Fruit fly (Drosophila melanogaster): ENCODE data around the gene CG1943.

Gene CG1943

DNA sequence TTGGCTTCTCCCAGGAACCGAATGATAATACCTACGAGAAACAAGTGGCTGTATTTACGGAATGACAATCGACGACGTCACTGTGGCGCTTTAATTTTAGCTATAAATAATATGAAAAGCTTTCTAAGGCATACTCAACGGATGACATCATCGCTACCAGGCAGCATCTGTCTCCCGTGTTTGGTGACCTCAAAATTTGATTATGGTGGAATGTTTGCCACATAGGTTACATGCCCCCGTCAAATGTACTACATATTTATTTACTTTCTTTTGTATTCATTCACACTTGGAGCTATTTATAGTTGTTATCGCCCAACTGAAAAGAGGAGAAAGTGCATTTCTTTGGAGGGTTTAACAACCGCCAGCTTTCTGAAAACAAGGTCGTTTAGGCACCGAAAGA is 8.4 kb upstream of the CG1943 start:
- no peak for TF ChIP-seq noc (tag; optimal IDR thresholded peaks at IDR 0.05)

dm6 chr3R:7067092-7067491 is 7.6 kb upstream of the CG1943 start, which contains the start of the genes CG1105 and CG1965:
CG1105 (minus strand) TSS chr3R:7067136.
CG1965 (plus strand) TSS chr3R:7067401.
- peak; percentile 81 for TF ChIP-seq noc (tag; optimal IDR thresholded peaks at IDR 0.05)

- no peak for TF ChIP-seq noc (tag; optimal IDR thresholded peaks at IDR 0.05)
Measured at dm6 chr3R:7075115-7075425, 411 bp downstream of the CG1943 start.

- TF ChIP-seq noc (tag; optimal IDR thresholded peaks at IDR 0.05) = peak; percentile 92
Measured at dm6 chr3R:7075712-7076183, 1.1 kb downstream of the CG1943 start.

DNA sequence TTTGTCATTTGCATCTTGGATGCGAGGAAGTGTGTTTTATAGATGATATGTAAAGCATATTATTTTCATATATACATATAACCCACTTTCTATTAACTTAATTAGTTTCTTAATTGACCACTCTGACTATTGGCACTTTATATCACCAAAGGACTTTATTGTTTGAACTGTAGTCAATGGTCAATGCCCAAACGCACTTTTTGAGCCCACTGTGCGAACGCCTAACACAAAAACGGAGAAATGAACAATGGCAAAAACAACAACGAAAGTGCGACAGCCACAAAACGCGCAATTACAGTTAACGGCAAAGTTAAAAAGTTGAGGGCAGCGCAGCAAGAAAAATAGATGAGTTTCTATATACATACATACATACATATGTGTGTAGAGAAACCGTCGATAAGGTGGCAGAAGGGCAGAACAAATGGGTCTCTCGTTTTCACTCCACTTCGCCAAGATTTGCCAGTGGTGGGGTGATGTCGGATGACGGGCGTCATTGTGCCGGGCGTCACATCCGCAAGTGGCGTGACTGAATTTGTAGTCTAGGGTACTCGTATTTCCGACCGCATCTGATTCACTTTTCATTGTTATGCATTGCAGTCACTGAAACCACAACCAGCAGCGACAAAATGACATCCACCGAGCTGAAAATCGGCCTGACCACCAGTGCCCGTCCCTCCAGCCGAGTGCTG is 1.8 kb downstream of the CG1943 start:
- TF ChIP-seq noc (tag; optimal IDR thresholded peaks at IDR 0.05) = no peak

- TF ChIP-seq noc (tag; optimal IDR thresholded peaks at IDR 0.05) = no peak
Measured at dm6 chr3R:7079718-7080117, 5.1 kb downstream of the CG1943 start.

DNA sequence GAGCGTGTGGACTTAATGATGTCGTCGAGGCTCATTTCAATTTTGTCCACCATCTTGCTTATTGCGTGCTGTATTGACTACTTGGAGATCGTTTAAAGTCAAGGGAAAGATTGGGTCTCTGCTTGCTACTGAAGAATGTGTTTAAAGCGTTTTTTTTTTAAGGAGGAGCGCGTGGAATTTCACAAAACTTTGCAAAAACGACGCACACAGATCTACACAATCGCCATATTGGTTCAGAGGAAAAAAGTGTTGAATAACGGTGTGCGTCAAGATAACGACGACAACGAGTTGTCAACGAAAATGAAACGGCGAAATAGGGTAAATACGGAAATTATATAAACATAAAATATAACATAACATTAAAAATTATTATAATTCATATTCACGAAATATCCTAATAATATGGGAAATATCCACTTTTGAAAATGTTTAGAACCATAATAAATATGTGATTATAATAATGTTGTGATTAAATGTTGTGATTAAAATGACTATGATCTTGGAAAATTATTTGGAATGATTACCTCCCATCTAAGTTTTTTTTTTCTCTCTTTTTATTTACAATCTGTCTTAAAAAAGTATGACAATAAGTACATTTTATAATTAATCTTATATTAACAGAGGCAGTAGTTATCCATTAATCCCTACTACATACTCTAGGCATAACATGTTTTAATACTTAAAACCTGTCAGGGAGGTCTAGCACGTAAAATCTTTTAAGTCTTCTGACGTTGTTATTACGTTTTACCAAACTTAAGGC is 5.7 kb downstream of the CG1943 start, which contains the start of gene Ref1:
Gene Ref1 (minus strand): TSS at position 231 of the 760 bp plus-strand sequence.
- TF ChIP-seq noc (tag; optimal IDR thresholded peaks at IDR 0.05) = no peak

dm6 chr3R:7081972-7082371 is 7.3 kb downstream of the CG1943 start, which contains the start of gene Dpck:
Dpck (plus strand) TSS chr3R:7082182.
- TF ChIP-seq noc (tag; optimal IDR thresholded peaks at IDR 0.05) = no peak

dm6 chr3R:7083750-7084149 is 9.1 kb downstream of the CG1943 start:
- TF ChIP-seq noc (tag; optimal IDR thresholded peaks at IDR 0.05) = no peak

DNA sequence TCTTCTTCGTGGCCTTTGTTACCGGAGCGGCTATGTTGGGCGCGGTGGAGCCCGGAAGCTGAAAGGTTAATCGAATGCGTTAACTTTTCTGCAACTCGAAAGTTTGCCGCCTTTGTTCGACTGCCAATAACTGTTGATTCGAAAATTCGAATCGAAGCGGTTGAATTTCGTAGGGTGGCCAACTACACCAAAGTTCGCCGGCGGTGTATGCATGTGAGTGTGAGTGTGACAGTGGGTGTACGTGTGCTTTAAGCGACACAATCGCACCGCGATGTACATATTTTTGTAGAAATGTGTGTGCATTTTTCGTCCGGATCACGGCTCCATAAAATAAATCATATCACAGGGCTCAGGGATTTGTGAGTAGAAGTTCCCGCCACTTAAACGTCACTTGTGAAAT is 10.8 kb downstream of the CG1943 start:
- no peak for TF ChIP-seq noc (tag; optimal IDR thresholded peaks at IDR 0.05)

dm6 chr3R:7085983-7086376 is 11.3 kb downstream of the CG1943 start, which contains the start of gene Tailor:
Tailor (minus strand) TSS chr3R:7086083.
- TF ChIP-seq noc (tag; optimal IDR thresholded peaks at IDR 0.05) = no peak

- peak; percentile 66 for TF ChIP-seq noc (tag; optimal IDR thresholded peaks at IDR 0.05)
Measured at dm6 chr3R:7086377-7087200, 11.9 kb downstream of the CG1943 start, which contains the start of gene alphaTub84B. alphaTub84B (plus strand) TSS chr3R:7086599.

DNA sequence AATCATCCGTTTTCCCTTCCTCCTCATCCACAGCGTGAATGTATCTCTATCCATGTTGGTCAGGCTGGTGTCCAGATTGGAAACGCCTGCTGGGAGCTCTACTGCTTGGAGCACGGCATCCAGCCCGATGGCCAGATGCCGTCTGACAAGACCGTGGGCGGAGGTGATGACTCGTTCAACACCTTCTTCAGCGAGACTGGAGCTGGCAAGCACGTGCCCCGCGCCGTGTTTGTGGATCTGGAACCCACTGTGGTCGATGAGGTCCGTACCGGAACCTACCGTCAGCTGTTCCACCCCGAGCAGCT is 12.5 kb downstream of the CG1943 start:
- no peak for TF ChIP-seq noc (tag; optimal IDR thresholded peaks at IDR 0.05)

- no peak for TF ChIP-seq noc (tag; optimal IDR thresholded peaks at IDR 0.05)
Measured at dm6 chr3R:7087904-7088303, 13.2 kb downstream of the CG1943 start.

- no peak for TF ChIP-seq noc (tag; optimal IDR thresholded peaks at IDR 0.05)
Measured at dm6 chr3R:7088837-7089361, 14.2 kb downstream of the CG1943 start.

Measured in whole organism, larva.